Worm (Caenorhabditis elegans) whole organism, late embryonic: ENCODE data around the gene kgb-1.

Source experiments
- C38D4.7 ChIP-seq: fragments of 200-800 bp; sonication (Bioruptor generic); optimal IDR thresholded peaks from 2 replicates; lab custom pipeline; 2018; ENCODE audit warnings: mild to moderate bottlenecking, missing genetic modification characterization, moderate library complexity, missing compliant biosample characterization
- K02D7.2 ChIP-seq: sonication (generic microtip); optimal IDR thresholded peaks from 2 replicates; lab custom pipeline; 2017; ENCODE audit warnings: mild to moderate bottlenecking, missing genetic modification characterization, missing compliant biosample characterization
- ahr-1 ChIP-seq: sonication (generic microtip); optimal IDR thresholded peaks from 2 replicates; lab custom pipeline; 2016; ENCODE audit warnings: missing genetic modification characterization, missing compliant biosample characterization
- ama-1 ChIP-seq: fragments of 150-350 bp; optimal IDR thresholded peaks from 2 replicates; lab custom pipeline; 2014
- ceh-14 ChIP-seq: sonication (generic microtip); optimal IDR thresholded peaks from 2 replicates; lab custom pipeline; 2016; ENCODE audit warnings: missing genotype, missing genetic modification characterization, missing compliant biosample characterization
- ceh-18 ChIP-seq: sonication (generic microtip); optimal IDR thresholded peaks from 2 replicates; lab custom pipeline; 2016; ENCODE audit warnings: missing genetic modification characterization, missing compliant biosample characterization
- ceh-19 ChIP-seq: fragments of 200-800 bp; sonication (Bioruptor generic); optimal IDR thresholded peaks from 2 replicates; lab custom pipeline; 2018; ENCODE audit warnings: mild to moderate bottlenecking, missing genetic modification characterization, missing compliant biosample characterization
- ceh-2 ChIP-seq: sonication (generic microtip); optimal IDR thresholded peaks from 2 replicates; lab custom pipeline; 2016; ENCODE audit warnings: missing genotype, missing genetic modification characterization, missing compliant biosample characterization
- ceh-22 ChIP-seq: sonication (generic microtip); optimal IDR thresholded peaks from 2 replicates; lab custom pipeline; 2017; ENCODE audit warnings: missing biosample characterization, missing genetic modification characterization
- ceh-24 ChIP-seq: sonication (generic microtip); optimal IDR thresholded peaks from 2 replicates; lab custom pipeline; 2016; ENCODE audit warnings: mild to moderate bottlenecking, missing genetic modification characterization, missing compliant biosample characterization
- ceh-6 ChIP-seq: fragments of 200-800 bp; sonication (Bioruptor generic); optimal IDR thresholded peaks from 2 replicates; lab custom pipeline; 2018; ENCODE audit warnings: mild to moderate bottlenecking, missing genetic modification characterization, missing compliant biosample characterization
- ceh-9 ChIP-seq: sonication (generic microtip); optimal IDR thresholded peaks from 2 replicates; lab custom pipeline; 2016; ENCODE audit warnings: mild to moderate bottlenecking, missing genetic modification characterization, inconsistent platforms, missing compliant biosample characterization
- dmd-4 ChIP-seq: sonication (generic microtip); optimal IDR thresholded peaks from 2 replicates; lab custom pipeline; 2016; ENCODE audit warnings: borderline replicate concordance, missing genetic modification characterization, missing compliant biosample characterization
- dve-1 ChIP-seq: sonication (generic microtip); optimal IDR thresholded peaks from 2 replicates; lab custom pipeline; 2017; ENCODE audit warnings: antibody characterized with exemption, mild to moderate bottlenecking, missing genetic modification characterization, missing compliant biosample characterization
- elt-2 ChIP-seq: sonication (generic microtip); optimal IDR thresholded peaks from 2 replicates; lab custom pipeline; 2016; ENCODE audit warnings: missing genetic modification reagents, missing genetic modification characterization, missing compliant biosample characterization
- ets-4 ChIP-seq: sonication (generic microtip); optimal IDR thresholded peaks from 2 replicates; lab custom pipeline; 2016; ENCODE audit warnings: missing genetic modification characterization, missing compliant biosample characterization
- fax-1 ChIP-seq: sonication (generic microtip); optimal IDR thresholded peaks from 2 replicates; lab custom pipeline; 2016; ENCODE audit warnings: missing genotype, missing genetic modification characterization, missing compliant biosample characterization
- gmeb-2 ChIP-seq: sonication (generic microtip); optimal IDR thresholded peaks from 2 replicates; lab custom pipeline; 2016; ENCODE audit warnings: missing genetic modification characterization, inconsistent platforms, missing compliant biosample characterization
- hlh-13 ChIP-seq: fragments of 200-800 bp; sonication (Bioruptor generic); optimal IDR thresholded peaks from 2 replicates; lab custom pipeline; 2018; ENCODE audit warnings: mild to moderate bottlenecking, missing genetic modification characterization, missing compliant biosample characterization
- hlh-30 ChIP-seq: sonication (generic microtip); optimal IDR thresholded peaks from 2 replicates; lab custom pipeline; 2017; ENCODE audit warnings: antibody characterized with exemption, missing genetic modification characterization, missing compliant biosample characterization; ENCODE audit not compliant: insufficient read depth
- hlh-8 ChIP-seq: sonication (generic microtip); optimal IDR thresholded peaks from 2 replicates; lab custom pipeline; 2016; ENCODE audit warnings: missing genotype, missing genetic modification characterization, missing compliant biosample characterization
- lin-11 ChIP-seq: fragments of 200-800 bp; sonication (Bioruptor generic); optimal IDR thresholded peaks from 2 replicates; lab custom pipeline; 2018; ENCODE audit warnings: mild to moderate bottlenecking, missing genetic modification characterization, missing compliant biosample characterization
- mec-3 ChIP-seq: sonication (generic microtip); optimal IDR thresholded peaks from 2 replicates; lab custom pipeline; 2016; ENCODE audit warnings: borderline replicate concordance, missing genetic modification characterization, missing compliant biosample characterization
- nhr-11 ChIP-seq: fragments of 150-350 bp; optimal IDR thresholded peaks from 2 replicates; lab custom pipeline; 2014; ENCODE audit warnings: missing biosample characterization, missing genetic modification characterization
- nhr-232 ChIP-seq: sonication (generic microtip); optimal IDR thresholded peaks from 2 replicates; lab custom pipeline; 2016; ENCODE audit warnings: missing genetic modification characterization, missing compliant biosample characterization
- npax-4 ChIP-seq: sonication (generic microtip); optimal IDR thresholded peaks from 2 replicates; lab custom pipeline; 2016; ENCODE audit warnings: missing genetic modification characterization, missing compliant biosample characterization
- odd-2 ChIP-seq: sonication (generic microtip); optimal IDR thresholded peaks from 2 replicates; lab custom pipeline; 2017; ENCODE audit warnings: antibody characterized with exemption, mild to moderate bottlenecking, missing genetic modification characterization, missing compliant biosample characterization
- pag-3 ChIP-seq: sonication (generic microtip); optimal IDR thresholded peaks from 2 replicates; lab custom pipeline; 2016; ENCODE audit warnings: missing compliant biosample characterization, missing genetic modification characterization, borderline replicate concordance
- pha-4 ChIP-seq: fragments of 150-350 bp; optimal IDR thresholded peaks from 2 replicates; lab custom pipeline; 2018; ENCODE audit warnings: missing biosample characterization, missing genetic modification reagents, missing genetic modification characterization
- pqm-1 ChIP-seq: sonication (generic microtip); optimal IDR thresholded peaks from 2 replicates; lab custom pipeline; 2016; ENCODE audit warnings: missing genetic modification characterization, missing compliant biosample characterization
- pros-1 ChIP-seq: fragments of 150-350 bp; optimal IDR thresholded peaks from 2 replicates; lab custom pipeline; 2014; ENCODE audit warnings: missing biosample characterization, missing genetic modification reagents, missing genetic modification characterization
- rnt-1 ChIP-seq: sonication (generic microtip); optimal IDR thresholded peaks from 2 replicates; lab custom pipeline; 2016; ENCODE audit warnings: missing genetic modification characterization, missing compliant biosample characterization
- tbx-7 ChIP-seq: sonication (generic microtip); optimal IDR thresholded peaks from 2 replicates; lab custom pipeline; 2016; ENCODE audit warnings: missing genotype, missing genetic modification characterization, missing compliant biosample characterization
- ttx-3 ChIP-seq: sonication (generic microtip); optimal IDR thresholded peaks from 2 replicates; lab custom pipeline; 2016; ENCODE audit warnings: missing genetic modification reagents, missing genetic modification characterization, missing compliant biosample characterization
- unc-42 ChIP-seq: sonication (generic microtip); optimal IDR thresholded peaks from 2 replicates; lab custom pipeline; 2016; ENCODE audit warnings: missing genotype, missing genetic modification characterization, missing compliant biosample characterization
- unc-55 ChIP-seq: sonication (generic microtip); optimal IDR thresholded peaks from 2 replicates; lab custom pipeline; 2017; ENCODE audit warnings: missing biosample characterization, missing genetic modification reagents, missing genetic modification characterization
- zip-5 ChIP-seq: sonication (generic microtip); optimal IDR thresholded peaks from 2 replicates; lab custom pipeline; 2016; ENCODE audit warnings: missing genetic modification characterization, missing compliant biosample characterization
- ztf-16 ChIP-seq: sonication (generic microtip); optimal IDR thresholded peaks from 2 replicates; lab custom pipeline; 2017; ENCODE audit warnings: missing genetic modification characterization, missing compliant biosample characterization

The kgb-1 gene

DNA sequence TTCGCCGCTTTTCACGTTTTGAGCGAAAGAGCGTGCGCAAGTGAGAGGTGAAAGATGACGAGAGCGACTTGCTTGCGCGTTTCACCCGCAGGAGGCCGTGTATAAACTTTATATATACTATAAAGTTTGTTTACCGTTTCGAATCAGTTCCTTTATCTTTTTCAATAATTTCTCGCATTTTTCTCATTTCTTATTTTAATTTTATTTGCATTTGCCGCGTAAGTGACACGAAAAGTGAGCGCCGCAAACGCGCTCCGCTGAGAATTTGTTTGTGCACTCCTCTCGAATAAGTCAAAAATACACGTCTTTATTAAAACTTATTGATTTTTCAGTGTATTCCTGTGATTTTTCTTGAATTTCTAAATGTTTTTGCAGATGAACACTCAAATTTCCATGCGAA lies 33.8 kb upstream of the kgb-1 start, which contains the start of gene mrpl-55 (continued):
- TF ChIP-seq ama-1 (lab: Kevin White, UChicago) (no peak), ceh-2 (tag; lab: Kevin White, UChicago) (peak; percentile 28), elt-2 (tag; lab: Kevin White, UChicago) (peak; percentile 54), ahr-1 (tag; lab: Kevin White, UChicago) (no peak), ztf-16 (tag; lab: Kevin White, UChicago) (no peak), ceh-14 (tag; lab: Kevin White, UChicago) (peak; percentile 23), dve-1 (tag; lab: Kevin White, UChicago) (peak; percentile 58), pha-4 (tag; lab: Kevin White, UChicago) (no peak), ceh-19 (no peak), ets-4 (tag; lab: Kevin White, UChicago) (peak; percentile 17), K02D7.2 (tag; lab: Kevin White, UChicago) (no peak), tbx-7 (no peak), ceh-6 (no peak), zip-5 (tag; lab: Kevin White, UChicago) (no peak), hlh-8 (tag; lab: Kevin White, UChicago) (no peak), rnt-1 (tag; lab: Kevin White, UChicago) (no peak), lin-11 (tag; lab: Kevin White, UChicago) (no peak), ttx-3 (tag; lab: Kevin White, UChicago) (no peak), odd-2 (no peak), hlh-30 (tag; lab: Kevin White, UChicago) (no peak), pag-3 (tag; lab: Kevin White, UChicago) (no peak), nhr-232 (tag; lab: Kevin White, UChicago) (no peak), ceh-18 (tag; lab: Kevin White, UChicago) (peak; percentile 52), dmd-4 (no peak), npax-4 (no peak), unc-42 (tag; lab: Kevin White, UChicago) (peak; percentile 71), ceh-24 (tag; lab: Kevin White, UChicago) (no peak), pqm-1 (tag; lab: Kevin White, UChicago) (no peak), C38D4.7 (GFP tag; lab: Kevin White, UChicago) (no peak), unc-55 (GFP tag; lab: Kevin White, UChicago) (peak; percentile 32), pros-1 (tag; lab: Kevin White, UChicago) (no peak), hlh-13 (GFP tag; lab: Kevin White, UChicago) (no peak)
- TF ChIP-seq, all 69 proteins: peak for 16

DNA sequence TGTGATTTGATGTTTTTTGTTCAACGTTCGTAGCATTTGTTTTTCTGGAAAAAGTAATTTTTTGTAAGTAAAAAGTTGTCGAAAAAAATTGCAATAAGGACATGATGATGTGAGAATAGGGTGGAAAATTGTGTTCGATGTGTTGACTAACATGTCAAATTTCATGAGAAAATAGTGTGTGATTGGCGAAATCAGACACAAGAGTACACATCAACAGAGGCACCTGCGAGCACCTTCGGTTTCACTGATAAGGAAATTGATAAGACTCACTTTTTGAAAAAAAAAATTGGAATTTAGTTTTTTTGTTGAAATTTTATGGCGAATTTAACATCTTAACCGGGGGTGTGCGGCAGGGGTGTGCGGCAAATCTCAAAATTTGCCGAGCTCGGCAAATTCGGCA lies 30.7 kb upstream of the kgb-1 start, which contains the start of gene hum-8:
Gene hum-8 (minus strand): TSS at position 46 of the 400 bp plus-strand sequence.
- TF ChIP-seq elt-2 (tag; lab: Kevin White, UChicago) (peak; percentile 56), npax-4 (no peak)
- TF ChIP-seq, all 69 proteins: peak for 1

DNA sequence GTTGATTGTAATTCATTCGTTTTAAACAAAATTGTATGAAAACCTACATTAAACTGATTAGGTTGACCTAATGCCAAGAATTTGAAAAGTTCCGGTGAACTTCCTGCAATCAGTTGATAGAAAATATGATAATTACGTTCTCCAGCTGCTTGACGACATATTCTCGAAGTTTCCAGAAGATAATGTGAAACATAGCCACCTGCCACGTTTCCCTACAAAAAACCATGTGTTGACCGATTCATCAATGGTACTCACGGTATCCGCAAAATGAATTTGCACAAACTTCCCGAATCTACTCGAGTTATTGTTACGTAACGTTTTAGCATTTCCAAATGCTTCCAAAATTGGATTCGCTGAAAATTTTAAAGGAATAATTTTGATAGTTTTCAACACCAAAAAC lies 28.5 kb upstream of the kgb-1 start:
- TF ChIP-seq nhr-11, result no peak
- no peak for TF ChIP-seq ceh-18 (tag; lab: Kevin White, UChicago)
- no peak for TF ChIP-seq mec-3 (tag; lab: Kevin White, UChicago)
- TF ChIP-seq npax-4, result no peak
- TF ChIP-seq, all 69 proteins: peak for 0

DNA sequence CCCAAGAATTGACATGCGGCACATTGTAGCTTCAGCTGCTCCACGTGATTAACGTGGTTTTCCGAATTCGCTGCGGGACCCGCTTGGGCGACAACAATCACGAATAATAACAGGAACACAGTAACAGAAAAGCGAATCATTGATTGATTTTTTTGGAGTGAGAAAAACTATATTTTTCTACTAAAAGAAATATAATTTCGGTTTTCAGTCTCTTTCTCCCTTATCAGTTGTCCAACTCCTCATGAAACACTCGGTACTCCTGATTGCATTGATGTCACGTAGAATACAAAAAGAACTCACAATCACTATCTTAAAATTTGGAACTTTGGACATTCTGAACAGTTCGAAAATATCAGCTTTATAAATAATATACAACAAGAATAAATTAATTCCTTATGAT lies 19.0 kb upstream of the kgb-1 start, which contains the start of gene Y66H1A.5:
Gene Y66H1A.5 (minus strand): TSS at position 265 of the 400 bp plus-strand sequence.
- TF ChIP-seq gmeb-2 (tag; lab: Kevin White, UChicago) (no peak), ceh-22 (tag; lab: Kevin White, UChicago) (no peak), fax-1 (no peak), lin-11 (tag; lab: Kevin White, UChicago) (no peak), ceh-9 (tag; lab: Kevin White, UChicago) (no peak)
